Fruit fly (Drosophila melanogaster): ENCODE measurements around the gene CG13670.

The CG13670 gene

DNA sequence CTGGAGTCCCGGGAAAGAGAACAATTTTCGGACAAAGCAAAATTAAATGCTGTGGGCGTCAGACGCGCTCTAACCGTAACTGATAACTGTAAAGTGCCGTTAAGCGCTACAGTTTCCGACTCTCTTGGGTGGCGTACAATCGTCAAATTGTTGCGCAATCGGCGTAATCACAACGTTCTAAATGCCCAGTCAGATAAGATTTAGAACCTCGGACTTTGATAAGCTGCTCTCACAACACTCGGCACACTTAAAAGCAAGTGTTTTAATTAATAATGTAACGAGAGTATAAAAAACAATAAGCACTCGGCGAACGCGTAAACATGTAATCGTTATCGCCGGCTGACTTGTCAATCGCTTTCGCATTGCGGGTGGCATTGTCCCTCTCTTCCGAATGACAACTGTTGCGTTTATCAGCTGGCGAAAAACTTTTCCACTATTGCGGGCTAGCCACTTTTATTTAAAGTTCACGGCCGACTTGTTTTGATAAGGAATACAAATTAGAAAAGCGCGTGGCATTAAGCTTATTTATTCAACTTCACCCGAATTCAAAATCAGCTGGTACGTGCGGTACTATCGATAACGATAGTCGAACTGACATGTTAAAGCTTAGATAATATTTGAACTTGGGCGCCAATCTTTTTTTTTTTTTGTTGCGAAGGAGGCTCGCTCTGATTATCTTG is 38.4 kb downstream of the CG13670 start:
- TF ChIP-seq br (GFP tag; optimal IDR thresholded peaks at IDR 0.05) = no peak
- TF ChIP-seq fru (GFP tag; optimal IDR thresholded peaks at IDR 0.05) = peak; percentile 61
- TF ChIP-seq h (GFP tag; optimal IDR thresholded peaks at IDR 0.05) = peak; percentile 3
- TF ChIP-seq woc (GFP tag; optimal IDR thresholded peaks at IDR 0.05) = no peak

DNA sequence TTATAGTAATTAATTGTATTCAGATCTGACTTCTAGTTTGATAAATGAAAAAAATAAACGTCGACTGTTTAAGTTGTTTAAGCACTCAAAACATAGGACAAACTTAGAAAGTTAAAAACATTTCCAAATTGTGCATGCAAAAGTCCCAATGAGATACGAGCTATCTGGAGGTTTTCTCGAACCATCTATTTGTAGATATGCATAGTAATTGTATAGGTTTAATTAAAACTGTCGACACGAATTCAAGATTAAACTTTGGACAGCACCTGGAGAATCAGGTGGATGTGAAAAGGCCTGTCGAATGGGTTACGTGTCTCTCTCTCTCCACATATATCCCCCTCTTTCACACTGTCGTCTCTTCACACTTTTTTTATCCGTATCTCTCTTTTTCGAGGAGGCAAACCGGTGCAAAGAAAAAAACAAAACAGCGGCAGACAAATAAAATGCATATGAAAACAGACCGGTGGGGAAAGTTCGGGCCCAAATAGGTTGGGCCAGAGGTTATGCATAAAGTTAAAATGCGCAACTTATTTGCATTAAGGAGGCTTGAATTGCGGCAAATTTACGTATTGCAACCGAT is 39.6 kb downstream of the CG13670 start:
- TF ChIP-seq Dif (GFP tag; optimal IDR thresholded peaks at IDR 0.05; ENCODE audit: partially characterized antibody) (peak; percentile 22), jim (GFP tag; optimal IDR thresholded peaks at IDR 0.05) (peak; percentile 56), OdsH (GFP tag; optimal IDR thresholded peaks at IDR 0.05) (no peak)

DNA sequence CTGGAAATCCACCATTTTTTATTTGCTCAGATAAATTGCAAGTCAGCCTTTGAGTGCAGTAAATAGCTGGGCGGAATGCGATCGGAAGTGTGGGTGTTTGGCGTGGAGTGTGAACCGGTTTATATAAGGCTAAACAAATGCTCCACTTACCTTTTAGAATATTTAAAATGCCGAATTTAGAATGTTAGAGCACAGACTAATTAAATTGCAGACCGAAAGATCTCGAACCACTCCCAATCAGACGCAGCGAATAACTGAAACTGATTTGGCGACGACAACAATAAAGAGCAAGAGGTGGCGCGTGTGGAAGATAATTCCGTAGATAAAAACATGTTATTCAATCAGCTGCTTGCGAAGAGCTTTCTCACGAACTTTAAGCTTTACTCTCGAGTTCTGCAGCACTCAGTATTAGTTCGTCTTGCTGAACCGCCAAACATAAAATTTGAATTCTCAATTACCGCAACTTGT is 40.1 kb downstream of the CG13670 start, which contains the start of gene Idh:
Idh (minus strand) TSS at position 264 of the 468 bp plus-strand sequence.
- TF ChIP-seq woc (GFP tag; optimal IDR thresholded peaks at IDR 0.05) (no peak), dsf (GFP tag; optimal IDR thresholded peaks at IDR 0.05; ENCODE audit: borderline replicate concordance) (no peak), sv (GFP tag; optimal IDR thresholded peaks at IDR 0.05) (no peak), Jra (GFP tag; optimal IDR thresholded peaks at IDR 0.05) (peak; percentile 76), tai (GFP tag; optimal IDR thresholded peaks at IDR 0.05) (no peak), Hr78 (GFP tag; optimal IDR thresholded peaks at IDR 0.05) (no peak), usp (GFP tag; optimal IDR thresholded peaks at IDR 0.05) (no peak), GATAd (GFP tag; optimal IDR thresholded peaks at IDR 0.05) (no peak), Dfd (GFP tag; optimal IDR thresholded peaks at IDR 0.05) (no peak), psq (GFP tag; optimal IDR thresholded peaks at IDR 0.05) (peak; percentile 66), h (GFP tag; optimal IDR thresholded peaks at IDR 0.05) (peak; percentile 87), Sp1 (GFP tag; optimal IDR thresholded peaks at IDR 0.05) (peak; percentile 60), ey (GFP tag; optimal IDR thresholded peaks at IDR 0.05) (no peak), dl (GFP tag; optimal IDR thresholded peaks at IDR 0.05; ENCODE audit: insufficient read depth in 1 of 2, partially characterized antibody in 2 of 2) (peak in 1 of 2 experiments; percentile 31), jim (GFP tag; optimal IDR thresholded peaks at IDR 0.05) (peak; percentile 46), rgr (GFP tag; optimal IDR thresholded peaks at IDR 0.05) (no peak), sage (GFP tag; optimal IDR thresholded peaks at IDR 0.05) (no peak), CG32264 (GFP tag; optimal IDR thresholded peaks at IDR 0.05) (no peak), CrebA (GFP tag; optimal IDR thresholded peaks at IDR 0.05; ENCODE audit: borderline replicate concordance) (peak; percentile 19), foxo (GFP tag; optimal IDR thresholded peaks at IDR 0.05) (peak in 1 of 2 experiments; percentile 35), Myc (optimal IDR thresholded peaks at IDR 0.05) (no peak), lola (GFP tag; optimal IDR thresholded peaks at IDR 0.05) (no peak), dmrt93B (GFP tag; optimal IDR thresholded peaks at IDR 0.05) (no peak), br (GFP tag; optimal IDR thresholded peaks at IDR 0.05) (peak; percentile 25), Mio (GFP tag; optimal IDR thresholded peaks at IDR 0.05) (no peak), Abd-B (GFP tag; optimal IDR thresholded peaks at IDR 0.05) (no peak), OdsH (GFP tag; optimal IDR thresholded peaks at IDR 0.05) (peak; percentile 29), N (GFP tag; optimal IDR thresholded peaks at IDR 0.05) (no peak), Vsx2 (GFP tag; optimal IDR thresholded peaks at IDR 0.05; ENCODE audit: partially characterized antibody) (peak; percentile 92), Dif (GFP tag; optimal IDR thresholded peaks at IDR 0.05; ENCODE audit: partially characterized antibody) (peak; percentile 86), Hr83 (GFP tag; optimal IDR thresholded peaks at IDR 0.05; ENCODE audit: poor library complexity, severe bottlenecking) (peak; percentile 72), CG9705 (GFP tag; optimal IDR thresholded peaks at IDR 0.05) (no peak), pan (optimal IDR thresholded peaks at IDR 0.05) (no peak), brk (GFP tag; optimal IDR thresholded peaks at IDR 0.05) (no peak), fru (GFP tag; optimal IDR thresholded peaks at IDR 0.05) (peak; percentile 65), Rel (GFP tag; optimal IDR thresholded peaks at IDR 0.05) (no peak), Rel (tag; optimal IDR thresholded peaks at IDR 0.05) (peak; percentile 22), HLH106 (tag; optimal IDR thresholded peaks at IDR 0.05) (peak; percentile 17), Hnf4 (GFP tag; optimal IDR thresholded peaks at IDR 0.05) (peak; percentile 61)
